Fruit fly (Drosophila melanogaster) whole organism, adult: Measurements from ENCODE around the gene CG7484.

Source experiments
- CG1620 ChIP-seq: fragments of 200-800 bp; sonication (Bioruptor generic); optimal IDR thresholded peaks from 2 replicates; lab custom pipeline; 2016; ENCODE audit warnings: missing biosample characterization, missing genetic modification characterization
- Clk ChIP-seq: fragments of 200-800 bp; sonication (Bioruptor generic); optimal IDR thresholded peaks from 2 replicates; lab custom pipeline; 2017; ENCODE audit warnings: missing biosample characterization, missing genetic modification characterization
- Mnt ChIP-seq: fragments of 200-800 bp; sonication (Bioruptor generic); optimal IDR thresholded peaks from 2 replicates; lab custom pipeline; 2016; ENCODE audit warnings: missing biosample characterization, mild to moderate bottlenecking, missing genetic modification characterization
- bab1 ChIP-seq: fragments of 200-800 bp; sonication (Bioruptor generic); optimal IDR thresholded peaks from 3 replicates; lab custom pipeline; 2019; ENCODE audit warnings: missing biosample characterization, mild to moderate bottlenecking, missing genetic modification characterization, moderate library complexity
- cnc ChIP-seq, 2 experiments: fragments of >200 bp; optimal IDR thresholded peaks; 2 replicates each; lab custom pipeline; 2017
- kay ChIP-seq: fragments of 200-800 bp; sonication (Bioruptor generic); peaks from one replicate; lab custom pipeline; 2016; ENCODE audit warnings: missing biosample characterization, missing genetic modification characterization, borderline replicate concordance
- toe ChIP-seq: fragments of 200-800 bp; sonication (Bioruptor generic); optimal IDR thresholded peaks from 2 replicates; lab custom pipeline; 2016; ENCODE audit warnings: missing biosample characterization, missing genetic modification characterization

- TF ChIP-seq cnc (optimal IDR thresholded peaks at IDR 0.05; lab: Kevin White, UChicago): no peak
- peak; percentile 90 for TF ChIP-seq kay (GFP tag; lab: Kevin White, UChicago)
- TF ChIP-seq CG1620 (GFP tag; lab: Kevin White, UChicago): no peak
- peak; percentile 35 for TF ChIP-seq Mnt (GFP tag; lab: Kevin White, UChicago)
- TF ChIP-seq bab1: peak; percentile 14
- TF ChIP-seq Clk: no peak
- no peak for TF ChIP-seq toe
These were observed 47.7 kb upstream of the CG7484 start for dm6 chr3L:17606629-17607287.
